Worm (Caenorhabditis elegans) whole organism, L4 larva: ENCODE data around the gene col-167.

Experiments used
- Y75B8A.6 ChIP-seq: fragments of 200-800 bp; sonication (Bioruptor generic); IDR thresholded peaks from 2 replicates; pipeline ENCODE4 v1.3.6; 2022; ENCODE audit warnings: missing genetic modification reagents, missing genetic modification characterization, missing compliant biosample characterization
- aha-1 ChIP-seq: fragments of 150-350 bp; peaks from one replicate; lab custom pipeline; 2014; ENCODE audit warnings: missing biosample characterization, missing genetic modification characterization
- arid-1 ChIP-seq: fragments of 200-800 bp; sonication (Bioruptor generic); conservative IDR thresholded peaks from 2 replicates; pipeline ENCODE4 v1.3.6; 2022; ENCODE audit warnings: missing genetic modification reagents, missing genetic modification characterization, missing compliant biosample characterization
- ceh-62 ChIP-seq: sonication (generic microtip); optimal IDR thresholded peaks from 2 replicates; lab custom pipeline; 2017; ENCODE audit warnings: missing biosample characterization, missing genetic modification characterization
- ceh-82 ChIP-seq: sonication (generic microtip); optimal IDR thresholded peaks from 2 replicates; lab custom pipeline; 2017; ENCODE audit warnings: missing biosample characterization, missing genetic modification characterization
- daf-16 ChIP-seq, 3 experiments: sonication (generic microtip); optimal IDR thresholded peaks; 2 replicates each; lab custom pipeline; 2016 to 2017; ENCODE audit warnings: missing genetic modification characterization in 3 of 3, missing genetic modification reagents in 3 of 3, mild to moderate bottlenecking in 2 of 3, missing compliant biosample characterization in 2 of 3, missing biosample characterization in 1 of 3, moderate library complexity in 1 of 3
- egl-27 ChIP-seq: sonication (generic microtip); optimal IDR thresholded peaks from 3 replicates; lab custom pipeline; 2017; ENCODE audit warnings: missing biosample characterization, missing genetic modification reagents, missing genetic modification characterization
- egl-43 ChIP-seq: fragments of 200-800 bp; sonication (Bioruptor generic); IDR thresholded peaks from 2 replicates; pipeline ENCODE4 v1.3.6; 2022; ENCODE audit warnings: missing genetic modification reagents, missing genetic modification characterization, missing compliant biosample characterization
- fkh-10 ChIP-seq: fragments of 150-350 bp; optimal IDR thresholded peaks from 2 replicates; lab custom pipeline; 2014; ENCODE audit warnings: missing biosample characterization, missing genetic modification reagents, missing genetic modification characterization
- gei-8 ChIP-seq: fragments of 200-800 bp; sonication (Bioruptor generic); optimal IDR thresholded peaks from 2 replicates; lab custom pipeline; 2018; ENCODE audit warnings: mild to moderate bottlenecking, missing genetic modification characterization, missing compliant biosample characterization
- hlh-11 ChIP-seq: fragments of 200-800 bp; sonication (Bioruptor generic); optimal IDR thresholded peaks from 2 replicates; lab custom pipeline; 2018; ENCODE audit warnings: mild to moderate bottlenecking, missing genetic modification characterization, missing compliant biosample characterization
- hlh-30 ChIP-seq: sonication (generic microtip); optimal IDR thresholded peaks from 2 replicates; lab custom pipeline; 2017; ENCODE audit warnings: antibody characterized with exemption, mild to moderate bottlenecking, missing genetic modification characterization, missing compliant biosample characterization; ENCODE audit not compliant: insufficient read depth
- jun-1 ChIP-seq: fragments of 150-350 bp; optimal IDR thresholded peaks from 2 replicates; lab custom pipeline; 2014; ENCODE audit warnings: missing biosample characterization, missing genetic modification reagents, missing genetic modification characterization
- lim-7 ChIP-seq: fragments of 200-800 bp; sonication (Bioruptor generic); IDR thresholded peaks from 2 replicates; pipeline ENCODE4 v1.3.6; 2022; ENCODE audit warnings: missing genetic modification characterization, missing compliant biosample characterization
- lsy-2 ChIP-seq, 2 experiments: fragments of 150-350 bp in 1 of 2; sonication (generic microtip) in 1 of 2; optimal IDR thresholded peaks; 2 replicates each; lab custom pipeline; 2014 to 2017; ENCODE audit warnings: missing biosample characterization in 2 of 2, missing genetic modification characterization in 2 of 2
- mdl-1 ChIP-seq, 2 experiments: fragments of 150-350 bp in 1 of 2; sonication (generic microtip) in 1 of 2; optimal IDR thresholded peaks; 2 replicates each; lab custom pipeline; 2014 to 2017; ENCODE audit warnings: missing biosample characterization in 2 of 2, missing genetic modification characterization in 2 of 2
- nhr-237 ChIP-seq: sonication (generic microtip); optimal IDR thresholded peaks from 2 replicates; lab custom pipeline; 2017; ENCODE audit warnings: missing biosample characterization, missing genetic modification characterization
- nhr-25 ChIP-seq: sonication (generic microtip); optimal IDR thresholded peaks from 2 replicates; lab custom pipeline; 2017; ENCODE audit warnings: missing genetic modification characterization, mild to moderate bottlenecking, missing compliant biosample characterization, antibody characterized with exemption, moderate library complexity, borderline replicate concordance; ENCODE audit not compliant: insufficient read depth
- nhr-28 ChIP-seq: fragments of 150-350 bp; optimal IDR thresholded peaks from 2 replicates; lab custom pipeline; 2014; ENCODE audit warnings: missing biosample characterization, missing genetic modification characterization
- nhr-41 ChIP-seq: fragments of 200-800 bp; sonication (Bioruptor generic); IDR thresholded peaks from 2 replicates; pipeline ENCODE4 v1.3.6; 2022; ENCODE audit warnings: missing genetic modification reagents, missing genetic modification characterization, missing compliant biosample characterization
- nhr-77 ChIP-seq: fragments of 150-350 bp; optimal IDR thresholded peaks from 2 replicates; lab custom pipeline; 2014; ENCODE audit warnings: missing biosample characterization, missing genetic modification characterization
- php-3 ChIP-seq: fragments of 200-800 bp; sonication (Bioruptor generic); IDR thresholded peaks from 2 replicates; pipeline ENCODE4 v1.3.6; 2022; ENCODE audit warnings: missing genetic modification reagents, missing genetic modification characterization, missing compliant biosample characterization
- saeg-2 ChIP-seq: fragments of 200-800 bp; sonication (Bioruptor generic); IDR thresholded peaks from 2 replicates; pipeline ENCODE4 v1.3.6; 2022; ENCODE audit warnings: missing genetic modification reagents, missing genetic modification characterization, missing compliant biosample characterization
- sdz-12 ChIP-seq: fragments of 200-800 bp; sonication (Bioruptor generic); optimal IDR thresholded peaks from 2 replicates; lab custom pipeline; 2018; ENCODE audit warnings: mild to moderate bottlenecking, missing genetic modification characterization, missing compliant biosample characterization
- set-16 ChIP-seq: fragments of 200-800 bp; sonication (Bioruptor generic); IDR thresholded peaks from 2 replicates; pipeline ENCODE4 v1.3.6; 2022; ENCODE audit warnings: missing genetic modification reagents, missing genetic modification characterization, missing compliant biosample characterization
- snpc-1.2 ChIP-seq: fragments of 200-800 bp; sonication (Bioruptor generic); IDR thresholded peaks from 2 replicates; pipeline ENCODE4 v1.3.6; 2022; ENCODE audit warnings: missing genetic modification reagents, missing genetic modification characterization, missing compliant biosample characterization
- unc-39 ChIP-seq: sonication (generic microtip); optimal IDR thresholded peaks from 2 replicates; lab custom pipeline; 2017; ENCODE audit warnings: missing biosample characterization, missing genetic modification characterization
- zfp-3 ChIP-seq: fragments of 200-800 bp; sonication (Bioruptor generic); conservative IDR thresholded peaks from 2 replicates; pipeline ENCODE4 v1.3.6; 2022; ENCODE audit warnings: missing genetic modification reagents, missing genetic modification characterization, missing compliant biosample characterization
- ztf-11 ChIP-seq: fragments of 150-350 bp; optimal IDR thresholded peaks from 2 replicates; lab custom pipeline; 2014; ENCODE audit warnings: missing biosample characterization, missing genetic modification characterization

The col-167 gene

ce11 chrX:6321380-6321779 lies 1.9 kb upstream of the col-167 start:
- TF ChIP-seq nhr-25: peak; percentile 52
- TF ChIP-seq egl-27 (tag; lab: Kevin White, UChicago): no peak
- TF ChIP-seq, all 104 proteins: peak for 1

- TF ChIP-seq hlh-30 (tag; lab: Kevin White, UChicago) (peak; percentile 3), nhr-25 (peak; percentile 33), set-16 (GFP tag; lab: Robert Waterston, UW) (peak; percentile 74)
Measured at ce11 chrX:6324124-6324893, 1.0 kb downstream of the col-167 start.

ce11 chrX:6326088-6326487 lies 2.8 kb downstream of the col-167 start, which contains the start of gene col-168:
TSS of gene col-168 (plus strand) at chrX:6326388.
- TF ChIP-seq ceh-82 (tag; lab: Kevin White, UChicago) (no peak), gei-8 (GFP tag; lab: Kevin White, UChicago) (no peak), zfp-3 (GFP tag; lab: Robert Waterston, UW) (no peak), unc-39 (tag; lab: Kevin White, UChicago) (no peak), hlh-11 (tag; lab: Kevin White, UChicago) (no peak), Y75B8A.6 (GFP tag; lab: Robert Waterston, UW) (no peak)

ce11 chrX:6328860-6329259 lies 5.6 kb downstream of the col-167 start, which contains the start of gene col-169:
TSS of gene col-169 (plus strand) at chrX:6329160.
- TF ChIP-seq lsy-2 (tag; optimal IDR thresholded peaks at IDR 0.05; lab: Kevin White, UChicago): no peak
- TF ChIP-seq egl-43 (GFP tag; lab: Robert Waterston, UW): no peak
- TF ChIP-seq aha-1: peak; percentile 84
- no peak for TF ChIP-seq nhr-77 (tag; lab: Kevin White, UChicago)

- peak; percentile 96 for TF ChIP-seq set-16 (GFP tag; lab: Robert Waterston, UW)
Measured at ce11 chrX:6329542-6330029, 6.3 kb downstream of the col-167 start.

- TF ChIP-seq fkh-10 (GFP tag; lab: Kevin White, UChicago) (no peak), aha-1 (peak; percentile 81), nhr-28 (tag; lab: Kevin White, UChicago) (peak; percentile 45)
Measured at ce11 chrX:6331409-6331808, 8.1 kb downstream of the col-167 start, which contains the start of gene col-170. TSS of gene col-170 (plus strand) at chrX:6331709.

ce11 chrX:6333998-6334397 lies 10.7 kb downstream of the col-167 start, which contains the start of gene col-171:
TSS of gene col-171 (plus strand) at chrX:6334298.
- TF ChIP-seq ztf-11 (tag; lab: Kevin White, UChicago): no peak
- TF ChIP-seq nhr-237 (tag; lab: Kevin White, UChicago): no peak
- no peak for TF ChIP-seq sdz-12 (GFP tag; lab: Kevin White, UChicago)
- TF ChIP-seq daf-16 (GFP tag; optimal IDR thresholded peaks at IDR 0.05; lab: Kevin White, UChicago): no peak
- no peak for TF ChIP-seq daf-16 (tag; optimal IDR thresholded peaks at IDR 0.05; lab: Kevin White, UChicago)
- TF ChIP-seq nhr-28 (tag; lab: Kevin White, UChicago): no peak
- TF ChIP-seq lim-7: no peak
- TF ChIP-seq nhr-41 (GFP tag; lab: Robert Waterston, UW): no peak
- no peak for TF ChIP-seq fkh-10 (GFP tag; lab: Kevin White, UChicago)
- no peak for TF ChIP-seq saeg-2
- TF ChIP-seq php-3: no peak
- no peak for TF ChIP-seq ceh-62
- TF ChIP-seq jun-1 (tag; lab: Kevin White, UChicago): no peak
- no peak for TF ChIP-seq arid-1
- no peak for TF ChIP-seq mdl-1 (tag; optimal IDR thresholded peaks at IDR 0.05; lab: Kevin White, UChicago)
- TF ChIP-seq snpc-1.2: no peak
